Fruit fly (Drosophila melanogaster) whole organism, prepupa: ENCODE results near the gene santa-maria.

ENCODE experiments used
- CG1621 ChIP-seq: fragments of 200-800 bp; sonication (Bioruptor generic); optimal IDR thresholded peaks from 3 replicates; lab custom pipeline; 2018; ENCODE audit warnings: missing biosample characterization, mild to moderate bottlenecking, missing genetic modification characterization
- CG16779 ChIP-seq: fragments of 200-800 bp; sonication (Bioruptor generic); optimal IDR thresholded peaks from 3 replicates; lab custom pipeline; 2017; ENCODE audit warnings: missing biosample characterization, mild to moderate bottlenecking, missing genetic modification characterization
- CG3032 ChIP-seq: fragments of 200-800 bp; optimal IDR thresholded peaks from 2 replicates; lab custom pipeline; 2019; ENCODE audit warnings: missing biosample characterization, mild to moderate bottlenecking, missing genetic modification characterization, moderate library complexity
- CG6163 ChIP-seq: fragments of 200-800 bp; sonication (Bioruptor generic); IDR thresholded peaks from 3 replicates; pipeline ENCODE4 v1.3.6; 2022; ENCODE audit warnings: missing biosample characterization, missing genetic modification characterization
- CG9139 ChIP-seq: fragments of 200-800 bp; sonication (Bioruptor generic); optimal IDR thresholded peaks from 3 replicates; lab custom pipeline; 2017; ENCODE audit warnings: missing biosample characterization, mild to moderate bottlenecking, missing genetic modification characterization
- Eip93F ChIP-seq: fragments of 200-800 bp; sonication (Bioruptor generic); optimal IDR thresholded peaks from 2 replicates; lab custom pipeline; 2016; ENCODE audit warnings: missing biosample characterization, mild to moderate bottlenecking, missing genetic modification characterization
- Sox102F ChIP-seq: fragments of 200-800 bp; sonication (Bioruptor generic); optimal IDR thresholded peaks from 2 replicates; lab custom pipeline; 2016; ENCODE audit warnings: missing biosample characterization, mild to moderate bottlenecking, missing genetic modification characterization
- acj6 ChIP-seq: fragments of 200-800 bp; sonication (Bioruptor generic); optimal IDR thresholded peaks from 3 replicates; lab custom pipeline; 2016; ENCODE audit warnings: missing biosample characterization, missing genetic modification characterization
- dac ChIP-seq: fragments of 200-800 bp; sonication (Bioruptor generic); optimal IDR thresholded peaks from 2 replicates; lab custom pipeline; 2017; ENCODE audit warnings: missing biosample characterization, mild to moderate bottlenecking, missing genetic modification characterization

- no peak for TF ChIP-seq Eip93F (GFP tag; lab: Kevin White, UChicago)
- TF ChIP-seq CG3032 (tag; lab: Kevin White, UChicago) = no peak
- TF ChIP-seq dac (GFP tag; lab: Kevin White, UChicago) = no peak
- TF ChIP-seq CG6163 (GFP tag; lab: Robert Waterston, UW) = no peak
- TF ChIP-seq CG16779 (tag; lab: Kevin White, UChicago) = no peak
- no peak for TF ChIP-seq CG9139 (GFP tag; lab: Kevin White, UChicago)
- no peak for TF ChIP-seq Sox102F (GFP tag; lab: Kevin White, UChicago)
- TF ChIP-seq CG1621 (tag; lab: Kevin White, UChicago) = no peak
- TF ChIP-seq acj6 (GFP tag; lab: Kevin White, UChicago) = no peak
These were observed 16.9 kb downstream of the santa-maria start for dm6 chr2L:7433957-7434736.
